Worm (Caenorhabditis elegans): Measurements from ENCODE around the gene gex-4.

DNA sequence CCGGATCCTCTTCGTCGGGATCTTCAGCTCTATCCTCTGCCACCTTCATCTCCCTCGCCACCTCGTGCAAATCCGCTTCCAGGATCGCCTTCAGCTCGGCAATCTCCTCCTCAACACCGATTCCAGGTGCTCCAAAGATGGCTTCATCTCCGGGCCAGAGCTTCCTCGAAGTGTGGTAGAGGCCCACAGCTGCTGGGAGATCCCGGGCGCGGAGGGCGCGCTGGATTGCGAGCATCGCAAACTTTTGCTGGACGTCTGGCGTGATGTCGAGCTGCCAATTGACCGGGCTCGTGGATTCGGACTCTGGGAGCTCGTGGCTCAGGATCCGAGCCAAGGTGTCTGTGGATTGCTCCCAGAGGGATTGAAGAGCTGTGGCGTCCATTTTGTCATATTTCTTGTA is 27.1 kb upstream of the gex-4 start:
- TF ChIP-seq unc-62 (GFP tag; optimal IDR thresholded peaks at IDR 0.05), result no peak
- TF ChIP-seq attf-6 (GFP tag; IDR thresholded peaks at IDR 0.05), result no peak
- TF ChIP-seq aptf-2 (GFP tag; conservative IDR thresholded peaks at IDR 0.05), result no peak
- no peak for TF ChIP-seq dpff-1 (tag; optimal IDR thresholded peaks at IDR 0.05)
- no peak for TF ChIP-seq ets-4 (GFP tag; optimal IDR thresholded peaks at IDR 0.05)
- TF ChIP-seq sea-2 (GFP tag; IDR thresholded peaks at IDR 0.05), result no peak
- TF ChIP-seq attf-5 (GFP tag; optimal IDR thresholded peaks at IDR 0.05), result no peak
- TF ChIP-seq C17E4.6 (GFP tag; IDR thresholded peaks at IDR 0.05), result no peak

Data from whole organism, young adult.